Fruit fly (Drosophila melanogaster) whole organism, embryonic: ENCODE measurements around the gene CG14431.

Experiments
- Awh ChIP-seq: fragments of 200-800 bp; sonication (Bioruptor generic); IDR thresholded peaks from 2 replicates; pipeline ENCODE4, ENCODE4 v1.3.6; 2022; ENCODE audit warnings: missing biosample characterization, missing genetic modification characterization
- B-H1 ChIP-seq: fragments of 200-800 bp; sonication (Bioruptor generic); IDR thresholded peaks from 3 replicates; pipeline ENCODE4 v1.3.6; 2022; ENCODE audit warnings: missing biosample characterization, missing genetic modification characterization
- B-H2 ChIP-seq: fragments of 200-800 bp; sonication (Bioruptor generic); optimal IDR thresholded peaks from 2 replicates; lab custom pipeline; 2018; ENCODE audit warnings: missing biosample characterization, mild to moderate bottlenecking, missing genetic modification characterization
- Bdp1 ChIP-seq: fragments of 200-800 bp; sonication (Bioruptor generic); optimal IDR thresholded peaks from 3 replicates; lab custom pipeline; 2016; ENCODE audit warnings: missing biosample characterization, missing genetic modification characterization
- Blimp-1 ChIP-seq: fragments of 200-800 bp; sonication (Bioruptor generic); optimal IDR thresholded peaks from 3 replicates; lab custom pipeline; 2018; ENCODE audit warnings: missing biosample characterization, missing genetic modification characterization, mild to moderate bottlenecking, moderate library complexity, missing genetic modification reagents
- CG10267 ChIP-seq: fragments of 200-800 bp; sonication (Bioruptor generic); optimal IDR thresholded peaks from 2 replicates; lab custom pipeline; 2018; ENCODE audit warnings: missing biosample characterization, mild to moderate bottlenecking, missing genetic modification characterization, moderate library complexity
- CG10462 ChIP-seq: fragments of 200-800 bp; sonication (Bioruptor generic); optimal IDR thresholded peaks from 2 replicates; lab custom pipeline; 2016; ENCODE audit warnings: missing biosample characterization, missing genetic modification characterization
- CG12942 ChIP-seq: fragments of 200-800 bp; sonication (Bioruptor generic); optimal IDR thresholded peaks from 3 replicates; lab custom pipeline; 2016; ENCODE audit warnings: missing biosample characterization, missing genetic modification characterization
- CG13424 ChIP-seq: fragments of 200-800 bp; sonication (Bioruptor generic); optimal IDR thresholded peaks from 2 replicates; lab custom pipeline; 2019; ENCODE audit warnings: missing biosample characterization, mild to moderate bottlenecking, missing genetic modification characterization, moderate library complexity
- CG17328 ChIP-seq: fragments of 200-800 bp; sonication (Bioruptor generic); IDR thresholded peaks from 2 replicates; pipeline ENCODE4 v1.3.6; 2022; ENCODE audit warnings: missing biosample characterization, missing genetic modification characterization
- CG17361 ChIP-seq: fragments of 200-800 bp; sonication (Bioruptor generic); IDR thresholded peaks from 3 replicates; pipeline ENCODE4 v1.3.6; 2022; ENCODE audit warnings: missing biosample characterization, missing genetic modification characterization
- CG17385 ChIP-seq: fragments of 200-800 bp; sonication (Bioruptor generic); optimal IDR thresholded peaks from 3 replicates; lab custom pipeline; 2018; ENCODE audit warnings: missing biosample characterization, mild to moderate bottlenecking, missing genetic modification characterization
- CG1792 ChIP-seq: fragments of 200-800 bp; sonication (Bioruptor generic); optimal IDR thresholded peaks from 2 replicates; lab custom pipeline; 2016; ENCODE audit warnings: missing biosample characterization, missing genetic modification characterization
- CG3407 ChIP-seq: fragments of 200-800 bp; sonication (Bioruptor generic); optimal IDR thresholded peaks from 2 replicates; lab custom pipeline; 2018; ENCODE audit warnings: missing biosample characterization, mild to moderate bottlenecking, missing genetic modification characterization
- CG5953 ChIP-seq: fragments of 200-800 bp; sonication (Bioruptor generic); IDR thresholded peaks from 2 replicates; pipeline ENCODE4 v1.3.6; 2022; ENCODE audit warnings: missing biosample characterization, missing genetic modification characterization
- CG6791 ChIP-seq: fragments of 200-800 bp; sonication (Bioruptor generic); IDR thresholded peaks from 3 replicates; pipeline ENCODE4 v1.3.6; 2022; ENCODE audit warnings: missing biosample characterization, missing genetic modification characterization; ENCODE audit not compliant: partially characterized antibody
- CG7987 ChIP-seq: fragments of 200-800 bp; sonication (Bioruptor generic); optimal IDR thresholded peaks from 2 replicates; lab custom pipeline; 2018; ENCODE audit warnings: missing biosample characterization, mild to moderate bottlenecking, missing genetic modification characterization, moderate library complexity
- Deaf1 ChIP-seq: fragments of 200-800 bp; optimal IDR thresholded peaks from 3 replicates; lab custom pipeline; 2019; ENCODE audit warnings: missing biosample characterization, mild to moderate bottlenecking, missing genetic modification characterization, moderate library complexity
- Dip2 ChIP-seq: fragments of 200-800 bp; sonication (Bioruptor generic); IDR thresholded peaks from 2 replicates; pipeline ENCODE4 v1.3.6; 2022; ENCODE audit warnings: missing biosample characterization, missing genetic modification characterization
- E2f2 ChIP-seq: fragments of 200-800 bp; sonication (Bioruptor generic); IDR thresholded peaks from 2 replicates; pipeline ENCODE4 v1.3.6; 2022; ENCODE audit warnings: missing biosample characterization, missing genetic modification characterization
- Hr78 ChIP-seq, 2 experiments: fragments of 200-800 bp in 1 of 2; fragments of >200 bp in 1 of 2; sonication (Bioruptor generic) in 1 of 2; optimal IDR thresholded peaks; 2 replicates each; lab custom pipeline; 2017 to 2019; ENCODE audit warnings: missing biosample characterization in 2 of 2, missing genetic modification characterization in 2 of 2, mild to moderate bottlenecking in 1 of 2, moderate library complexity in 1 of 2
- NC2α ChIP-seq: fragments of 200-800 bp; sonication (Bioruptor generic); optimal IDR thresholded peaks from 2 replicates; lab custom pipeline; 2016; ENCODE audit warnings: missing biosample characterization, missing genetic modification characterization
- Oaz ChIP-seq: fragments of 200-800 bp; sonication (Bioruptor generic); IDR thresholded peaks from 2 replicates; pipeline ENCODE4 v1.3.6; 2022; ENCODE audit warnings: missing biosample characterization, missing genetic modification characterization
- Stat92E ChIP-seq, 3 experiments: fragments of >200 bp in 2 of 3; fragments of 200-800 bp in 1 of 3; sonication (Bioruptor generic) in 1 of 3; optimal IDR thresholded peaks; 2 replicates each; lab custom pipeline; 2017 to 2019; ENCODE audit warnings: missing biosample characterization in 3 of 3, missing genetic modification characterization in 3 of 3, mild to moderate bottlenecking in 1 of 3, moderate library complexity in 1 of 3
- Taf1 ChIP-seq: fragments of 200-800 bp; sonication (Bioruptor generic); IDR thresholded peaks from 2 replicates; pipeline ENCODE4 v1.3.6; 2022; ENCODE audit warnings: missing biosample characterization, missing genetic modification characterization
- abd-A ChIP-seq: fragments of 200-800 bp; sonication (Bioruptor generic); optimal IDR thresholded peaks from 3 replicates; lab custom pipeline; 2019; ENCODE audit warnings: missing biosample characterization, mild to moderate bottlenecking, missing genetic modification characterization, moderate library complexity
- aop ChIP-seq: fragments of 200-800 bp; sonication (Bioruptor generic); IDR thresholded peaks from 2 replicates; pipeline ENCODE4 v1.3.6; 2022; ENCODE audit warnings: missing biosample characterization, missing genetic modification characterization
- chinmo ChIP-seq: fragments of 200-800 bp; sonication (Bioruptor generic); IDR thresholded peaks from 4 replicates; pipeline ENCODE4 v1.3.6; 2022; ENCODE audit warnings: missing biosample characterization, missing genetic modification characterization; ENCODE audit not compliant: partially characterized antibody
- crc ChIP-seq: fragments of 200-800 bp; sonication (Bioruptor generic); optimal IDR thresholded peaks from 2 replicates; lab custom pipeline; 2016; ENCODE audit warnings: missing biosample characterization, missing genetic modification characterization
- crol ChIP-seq: fragments of 200-800 bp; sonication (Bioruptor generic); IDR thresholded peaks from 2 replicates; pipeline ENCODE4 v1.3.6; 2022; ENCODE audit warnings: missing biosample characterization, missing genetic modification characterization
- en ChIP-seq: fragments of 200-800 bp; sonication (Bioruptor generic); optimal IDR thresholded peaks from 2 replicates; lab custom pipeline; 2016; ENCODE audit warnings: missing biosample characterization, missing genetic modification characterization
- esg ChIP-seq: fragments of 200-800 bp; sonication (Bioruptor generic); conservative IDR thresholded peaks from 2 replicates; pipeline ENCODE4 v1.3.6; 2022; ENCODE audit warnings: missing biosample characterization, missing genetic modification characterization
- fd102C ChIP-seq: fragments of 200-800 bp; sonication (Bioruptor generic); optimal IDR thresholded peaks from 2 replicates; lab custom pipeline; 2018; ENCODE audit warnings: missing biosample characterization, mild to moderate bottlenecking, missing genetic modification characterization, moderate library complexity
- gro ChIP-seq: fragments of 200-800 bp; sonication (Bioruptor generic); optimal IDR thresholded peaks from 2 replicates; lab custom pipeline; 2016; ENCODE audit warnings: missing biosample characterization, missing genetic modification characterization
- hb ChIP-seq: fragments of 200-800 bp; sonication (Bioruptor generic); IDR thresholded peaks from 3 replicates; pipeline ENCODE4 v1.3.6; 2022; ENCODE audit warnings: missing biosample characterization, missing genetic modification characterization; ENCODE audit not compliant: partially characterized antibody
- kni ChIP-seq: fragments of 200-800 bp; sonication (Bioruptor generic); optimal IDR thresholded peaks from 3 replicates; lab custom pipeline; 2017; ENCODE audit warnings: mild to moderate bottlenecking, missing biosample characterization, missing genetic modification reagents, missing genetic modification characterization
- lbe ChIP-seq: fragments of 200-800 bp; sonication (Bioruptor generic); optimal IDR thresholded peaks from 2 replicates; lab custom pipeline; 2016; ENCODE audit warnings: missing biosample characterization, mild to moderate bottlenecking, missing genetic modification characterization
- oc ChIP-seq: fragments of 200-800 bp; sonication (Bioruptor generic); optimal IDR thresholded peaks from 2 replicates; lab custom pipeline; 2018; ENCODE audit warnings: missing biosample characterization, mild to moderate bottlenecking, missing genetic modification characterization, moderate library complexity
- otp ChIP-seq: fragments of 200-800 bp; sonication (Bioruptor generic); IDR thresholded peaks from 3 replicates; pipeline ENCODE4, ENCODE4 v1.3.6; 2022; ENCODE audit warnings: missing biosample characterization, missing genetic modification characterization
- sd ChIP-seq: fragments of 200-800 bp; sonication (Bioruptor generic); optimal IDR thresholded peaks from 3 replicates; lab custom pipeline; 2018; ENCODE audit warnings: missing biosample characterization, mild to moderate bottlenecking, missing genetic modification characterization, moderate library complexity
- sens ChIP-seq: fragments of 200-800 bp; sonication (Bioruptor generic); peaks from one replicate; lab custom pipeline; 2016; ENCODE audit warnings: missing biosample characterization, missing genetic modification characterization
- sisA ChIP-seq: fragments of 200-800 bp; sonication (Bioruptor generic); IDR thresholded peaks from 2 replicates; pipeline ENCODE4 v1.3.6; 2022; ENCODE audit warnings: missing biosample characterization, missing genetic modification characterization
- slou ChIP-seq: fragments of 200-800 bp; sonication (Bioruptor generic); optimal IDR thresholded peaks from 3 replicates; lab custom pipeline; 2016; ENCODE audit warnings: missing biosample characterization, missing genetic modification characterization
- sqz ChIP-seq: fragments of 200-800 bp; sonication (Bioruptor generic); optimal IDR thresholded peaks from 3 replicates; lab custom pipeline; 2018; ENCODE audit warnings: missing biosample characterization, mild to moderate bottlenecking, missing genetic modification characterization
- sug ChIP-seq: fragments of 200-800 bp; optimal IDR thresholded peaks from 2 replicates; lab custom pipeline; 2019; ENCODE audit warnings: missing biosample characterization, mild to moderate bottlenecking, missing genetic modification characterization, moderate library complexity
- unc-4 ChIP-seq: fragments of 200-800 bp; sonication (Bioruptor generic); IDR thresholded peaks from 2 replicates; pipeline ENCODE4 v1.3.6; 2022; ENCODE audit warnings: missing biosample characterization, missing genetic modification characterization; ENCODE audit not compliant: partially characterized antibody

The CG14431 gene

dm6 chrX:6990105-6990504 is 82.0 kb downstream of the CG14431 start (continued):
- TF ChIP-seq CG17328 (GFP tag; lab: Robert Waterston, UW): no peak
- no peak for TF ChIP-seq E2f2
- TF ChIP-seq lbe (GFP tag; lab: Kevin White, UChicago): peak; percentile 20
- no peak for TF ChIP-seq unc-4
- TF ChIP-seq sens: peak; percentile 12
- TF ChIP-seq gro (GFP tag; lab: Kevin White, UChicago): no peak

DNA sequence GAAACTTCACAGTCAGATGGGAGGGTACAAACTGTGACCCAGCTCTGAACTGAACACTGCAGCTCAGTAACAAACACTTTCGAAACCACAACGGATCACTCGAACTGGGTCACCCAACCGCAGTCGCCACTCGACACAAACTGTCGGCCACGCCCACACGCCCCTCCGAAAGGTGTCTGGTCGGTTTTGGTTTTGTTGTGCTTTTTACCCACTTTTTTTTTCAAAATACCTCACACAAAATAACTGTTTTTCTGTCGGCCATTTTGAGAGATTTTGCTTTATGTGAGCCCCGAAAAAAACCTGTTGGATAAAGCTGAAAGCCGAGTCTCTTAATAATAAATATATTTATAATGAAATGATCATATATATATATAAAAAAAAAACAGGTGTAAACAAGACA is 83.2 kb downstream of the CG14431 start, which contains the start of gene ogre:
Gene ogre (minus strand): TSS at position 33 of the 400 bp plus-strand sequence.
- TF ChIP-seq Hr78 (GFP tag; optimal IDR thresholded peaks at IDR 0.05; lab: Kevin White, UChicago): peak in 1 of 2 experiments; percentile 19
- peak; percentile 23 for TF ChIP-seq abd-A (tag; lab: Kevin White, UChicago)
- TF ChIP-seq Awh (GFP tag; lab: Robert Waterston, UW): peak; percentile 43; the same call in 1 of the 2 replicates
- peak; percentile 43 for TF ChIP-seq sd (tag; lab: Kevin White, UChicago)
- TF ChIP-seq sqz: peak; percentile 71
- TF ChIP-seq esg (GFP tag; lab: Robert Waterston, UW): no peak
- no peak for TF ChIP-seq Bdp1 (GFP tag; lab: Kevin White, UChicago)
- TF ChIP-seq CG10462 (GFP tag; lab: Kevin White, UChicago): no peak
- peak; percentile 33 for TF ChIP-seq oc
- peak; percentile 46 for TF ChIP-seq kni (GFP tag; lab: Kevin White, UChicago)
- no peak for TF ChIP-seq B-H1
- TF ChIP-seq chinmo (GFP tag; lab: Robert Waterston, UW): 0 out of 4 replicates have a peak, but pooled peaks have one; percentile 25
- peak; percentile 34 for TF ChIP-seq Blimp-1 (GFP tag; lab: Kevin White, UChicago)

DNA sequence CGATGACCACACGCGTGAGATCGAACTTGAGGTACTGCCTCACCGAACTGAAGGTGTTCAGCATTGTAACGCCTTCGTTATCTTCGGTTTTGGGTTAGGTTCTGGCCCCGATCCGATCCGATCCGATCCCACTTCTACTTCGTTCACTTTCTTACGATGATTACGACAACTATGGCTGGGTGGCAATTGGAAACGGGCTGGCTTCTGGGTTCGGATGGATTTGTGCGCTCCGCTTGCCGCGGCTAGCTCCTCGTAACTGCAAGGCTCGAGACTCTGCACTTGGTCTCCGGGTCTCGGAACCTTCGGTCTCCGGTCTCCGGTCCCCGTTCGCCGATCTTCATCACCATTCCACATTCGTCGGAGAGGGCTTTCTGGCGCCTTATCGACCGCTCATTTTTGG is 85.3 kb downstream of the CG14431 start, which contains the start of gene Inx7:
Gene Inx7 (minus strand): TSS at position 263 of the 400 bp plus-strand sequence.
- TF ChIP-seq CG1792 (GFP tag; lab: Kevin White, UChicago) (no peak), esg (GFP tag; lab: Robert Waterston, UW) (no peak), sisA (GFP tag; lab: Robert Waterston, UW) (no peak), sug (tag; lab: Kevin White, UChicago) (peak; percentile 10), CG13424 (no peak), fd102C (GFP tag; lab: Kevin White, UChicago) (no peak), CG17361 (GFP tag; lab: Robert Waterston, UW) (no peak), otp (GFP tag; lab: Robert Waterston, UW) (no peak), en (no peak), Stat92E (GFP tag; optimal IDR thresholded peaks at IDR 0.05; lab: Kevin White, UChicago) (no peak), CG5953 (no peak), Deaf1 (tag; lab: Kevin White, UChicago) (peak; percentile 92), B-H2 (GFP tag; lab: Kevin White, UChicago) (no peak), gro (GFP tag; lab: Kevin White, UChicago) (no peak), chinmo (GFP tag; lab: Robert Waterston, UW) (0 out of 4 replicates have a peak, but pooled peaks have one; percentile 29), CG6791 (GFP tag; lab: Robert Waterston, UW) (no peak)

DNA sequence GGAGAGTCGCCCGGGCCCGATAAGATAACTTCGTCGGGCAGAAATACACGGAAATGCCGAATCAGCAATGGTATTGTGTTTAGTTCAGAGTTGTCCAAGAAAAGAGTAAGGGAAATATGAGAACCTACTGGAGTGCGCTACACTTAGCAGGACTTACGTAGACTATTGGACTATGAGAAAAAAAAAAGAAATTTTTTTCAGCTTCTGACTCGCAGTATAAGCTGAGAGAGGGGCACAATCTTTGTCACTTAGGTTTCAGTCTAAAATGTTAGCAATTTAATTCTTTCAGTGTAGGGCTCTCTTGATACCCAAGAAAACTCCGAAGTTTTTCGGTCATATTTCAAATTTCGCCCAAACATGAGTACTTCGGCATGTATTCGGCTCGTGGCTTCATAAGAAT is 85.7 kb downstream of the CG14431 start:
- TF ChIP-seq CG7987 (peak; percentile 60), CG10267 (tag; lab: Kevin White, UChicago) (peak; percentile 48), slou (no peak), CG17385 (peak; percentile 70), Dip2 (GFP tag; lab: Robert Waterston, UW) (no peak), Taf1 (GFP tag; lab: Robert Waterston, UW) (peak; percentile 66; the same call in 1 of the 2 replicates), NC2α (GFP tag; lab: Kevin White, UChicago) (peak; percentile 42), crc (GFP tag; lab: Kevin White, UChicago) (peak; percentile 48), hb (GFP tag; lab: Robert Waterston, UW) (no peak), Oaz (GFP tag; lab: Robert Waterston, UW) (peak; percentile 69), crol (no peak), CG3407 (GFP tag; lab: Kevin White, UChicago) (peak; percentile 52), CG12942 (GFP tag; lab: Kevin White, UChicago) (peak; percentile 33), aop (GFP tag; lab: Robert Waterston, UW) (no peak)
